Fruit fly (Drosophila melanogaster): ENCODE measurements around the gene yellow-k.

Gene yellow-k

DNA sequence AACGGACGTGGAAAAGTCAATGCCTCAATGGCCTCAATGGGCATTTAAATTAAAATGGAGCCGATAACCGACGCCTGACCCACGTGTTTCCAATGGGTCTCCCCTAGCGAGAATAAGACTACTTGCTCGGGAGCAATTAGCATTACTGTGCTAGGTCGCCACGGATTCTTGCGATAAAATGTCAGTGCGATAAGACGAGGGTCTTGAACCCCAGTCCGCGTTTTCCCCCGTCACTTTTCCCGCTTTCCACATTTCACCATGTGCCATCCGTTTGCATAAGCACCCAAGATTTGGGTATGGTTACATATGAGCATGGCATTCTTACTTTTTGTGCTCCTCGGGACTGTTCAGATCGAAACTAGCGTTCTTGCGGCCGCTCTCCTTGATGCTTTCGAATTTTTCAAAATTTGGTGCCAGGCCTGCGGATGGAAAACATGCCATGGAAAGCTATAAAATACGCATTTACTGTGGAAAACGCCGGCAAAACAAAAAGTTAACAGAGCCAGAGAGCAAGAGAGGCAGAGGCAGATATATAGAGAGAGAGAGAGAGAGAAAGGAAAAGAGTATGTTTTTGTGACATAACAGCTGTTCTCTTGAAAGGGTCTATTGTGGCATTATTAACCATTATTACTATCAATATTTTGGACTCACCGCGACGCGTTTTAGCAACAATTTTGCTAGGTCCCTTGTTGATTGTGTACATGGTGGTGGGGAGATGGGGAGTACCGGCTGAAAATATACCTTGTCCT, 13.1 kb upstream of the yellow-k start (continued):
- TF ChIP-seq tx (GFP tag; optimal IDR thresholded peaks at IDR 0.05) (no peak), gt (GFP tag; IDR thresholded peaks at IDR 0.05) (no peak), E2f1 (GFP tag; IDR thresholded peaks at IDR 0.05) (no peak)

DNA sequence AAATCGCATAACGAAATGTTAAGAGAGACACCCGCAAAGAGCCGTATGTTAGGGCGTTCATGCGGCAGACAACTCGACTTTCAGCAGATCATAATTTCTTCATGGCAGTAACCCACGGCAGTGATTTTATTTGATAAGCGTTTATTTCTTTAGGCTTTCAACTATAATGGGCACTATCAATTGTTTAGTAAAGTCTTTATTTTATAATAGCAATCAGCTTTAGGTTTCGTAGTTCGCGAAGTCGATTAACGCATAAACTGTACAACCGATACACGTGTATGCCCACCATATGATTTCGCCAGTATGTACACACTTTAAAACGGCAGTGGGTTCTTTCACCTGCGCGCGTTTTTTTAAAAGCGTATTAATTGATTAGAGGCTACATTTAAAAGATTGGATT, 12.2 kb upstream of the yellow-k start, which contains the start of gene CG7841:
TSS of gene CG7841 (minus strand) at position 20 of the 400 bp plus-strand sequence.
- TF ChIP-seq disco-r (GFP tag; optimal IDR thresholded peaks at IDR 0.05) (peak; percentile 93), C15 (GFP tag; IDR thresholded peaks at IDR 0.05) (peak; percentile 93), crp (GFP tag; optimal IDR thresholded peaks at IDR 0.05) (peak; percentile 56 to 87), cato (GFP tag; optimal IDR thresholded peaks at IDR 0.05; ENCODE audit: borderline replicate concordance) (peak; percentile 93), D (optimal IDR thresholded peaks at IDR 0.05) (no peak), D (GFP tag; optimal IDR thresholded peaks at IDR 0.05) (peak; percentile 97), CG18262 (tag; optimal IDR thresholded peaks at IDR 0.05) (peak; percentile 99), hb (GFP tag; IDR thresholded peaks at IDR 0.05; ENCODE audit: partially characterized antibody) (no peak), CG13123 (GFP tag; optimal IDR thresholded peaks at IDR 0.05) (peak; percentile 91), CG4617 (GFP tag; optimal IDR thresholded peaks at IDR 0.05; ENCODE audit: borderline replicate concordance) (peak; percentile 82), NK7.1 (GFP tag; optimal IDR thresholded peaks at IDR 0.05) (peak; percentile 97), pfk (GFP tag; optimal IDR thresholded peaks at IDR 0.05) (peak; percentile 81), CG8089 (GFP tag; optimal IDR thresholded peaks at IDR 0.05) (peak; percentile 96), al (GFP tag; IDR thresholded peaks at IDR 0.05) (peak; percentile 88), odd (GFP tag; optimal IDR thresholded peaks at IDR 0.05) (peak; percentile 99), bsh (GFP tag; optimal IDR thresholded peaks at IDR 0.05) (peak; percentile 96 to 99), CG14710 (tag; optimal IDR thresholded peaks at IDR 0.05) (peak; percentile 100), twi (tag; optimal IDR thresholded peaks at IDR 0.05) (peak; percentile 96), jing (GFP tag; optimal IDR thresholded peaks at IDR 0.05) (peak; percentile 93), Atf6 (GFP tag; IDR thresholded peaks at IDR 0.05) (peak; percentile 98), CG10321 (GFP tag; IDR thresholded peaks at IDR 0.05) (peak; percentile 77), gfzf (GFP tag; optimal IDR thresholded peaks at IDR 0.05) (peak; percentile 29), CG8281 (tag; optimal IDR thresholded peaks at IDR 0.05) (peak; percentile 89), CG31441 (GFP tag; IDR thresholded peaks at IDR 0.05) (peak; percentile 98), Atf3 (GFP tag; optimal IDR thresholded peaks at IDR 0.05) (peak; percentile 94), Gug (GFP tag; IDR thresholded peaks at IDR 0.05) (peak; percentile 75), Gsc (GFP tag; IDR thresholded peaks at IDR 0.05) (no peak), dimm (GFP tag; IDR thresholded peaks at IDR 0.05) (no peak), CG17612 (GFP tag; IDR thresholded peaks at IDR 0.05) (peak; percentile 83; the same call in 1 of the 2 replicates), Lim3 (GFP tag; IDR thresholded peaks at IDR 0.05) (no peak; the same call in 1 of the 2 replicates), NC2β (GFP tag; optimal IDR thresholded peaks at IDR 0.05) (peak; percentile 98), dmrt99B (tag; optimal IDR thresholded peaks at IDR 0.05) (peak; percentile 98), Ssrp (tag; optimal IDR thresholded peaks at IDR 0.05) (peak; percentile 95), CoRest (tag; optimal IDR thresholded peaks at IDR 0.05) (peak; percentile 98), org-1 (GFP tag; optimal IDR thresholded peaks at IDR 0.05) (peak; percentile 97), fd3F (GFP tag; optimal IDR thresholded peaks at IDR 0.05) (peak; percentile 96), CG18764 (GFP tag; optimal IDR thresholded peaks at IDR 0.05) (peak; percentile 94), Lpt (GFP tag; optimal IDR thresholded peaks at IDR 0.05) (no peak), HLH54F (GFP tag; optimal IDR thresholded peaks at IDR 0.05) (peak; percentile 97), bbx (GFP tag; IDR thresholded peaks at IDR 0.05; ENCODE audit: partially characterized antibody) (no peak), CG10654 (GFP tag; optimal IDR thresholded peaks at IDR 0.05) (peak; percentile 96), unpg (GFP tag; optimal IDR thresholded peaks at IDR 0.05) (peak; percentile 99), CG7271 (tag; optimal IDR thresholded peaks at IDR 0.05) (peak; percentile 86), usp (GFP tag; optimal IDR thresholded peaks at IDR 0.05) (no peak), lola (GFP tag; optimal IDR thresholded peaks at IDR 0.05) (peak in 1 of 3 experiments; percentile 98)

All from whole organism, embryonic.